Fruit fly (Drosophila melanogaster): Measurements from ENCODE around the gene ND-75.

Gene ND-75

dm6 chrX:8210632-8211031 is 40.9 kb downstream of the ND-75 start:
- peak; percentile 85 for TF ChIP-seq Myc (optimal IDR thresholded peaks at IDR 0.05)
- TF ChIP-seq sv (GFP tag; optimal IDR thresholded peaks at IDR 0.05), result no peak

dm6 chrX:8207054-8207453 is 44.4 kb downstream of the ND-75 start:
- TF ChIP-seq foxo (GFP tag; optimal IDR thresholded peaks at IDR 0.05) (peak in 1 of 2 experiments; percentile 7), GATAd (GFP tag; optimal IDR thresholded peaks at IDR 0.05) (no peak), Dfd (GFP tag; optimal IDR thresholded peaks at IDR 0.05) (no peak), dmrt93B (GFP tag; optimal IDR thresholded peaks at IDR 0.05) (no peak), Hr78 (GFP tag; optimal IDR thresholded peaks at IDR 0.05) (no peak), jim (GFP tag; optimal IDR thresholded peaks at IDR 0.05) (no peak), usp (GFP tag; optimal IDR thresholded peaks at IDR 0.05) (no peak), Dif (GFP tag; optimal IDR thresholded peaks at IDR 0.05; ENCODE audit: partially characterized antibody) (no peak), Rel (GFP tag; optimal IDR thresholded peaks at IDR 0.05) (no peak), Rel (tag; optimal IDR thresholded peaks at IDR 0.05) (no peak), Vsx2 (GFP tag; optimal IDR thresholded peaks at IDR 0.05; ENCODE audit: partially characterized antibody) (no peak), HLH106 (tag; optimal IDR thresholded peaks at IDR 0.05) (no peak), rgr (GFP tag; optimal IDR thresholded peaks at IDR 0.05) (peak; percentile 1), Abd-B (GFP tag; optimal IDR thresholded peaks at IDR 0.05) (no peak), ey (GFP tag; optimal IDR thresholded peaks at IDR 0.05) (peak; percentile 11)

dm6 chrX:8206561-8206960 is 44.9 kb downstream of the ND-75 start:
- TF ChIP-seq CG32264 (GFP tag; optimal IDR thresholded peaks at IDR 0.05) (no peak), Dfd (GFP tag; optimal IDR thresholded peaks at IDR 0.05) (peak; percentile 62)

- TF ChIP-seq Hr83 (GFP tag; optimal IDR thresholded peaks at IDR 0.05; ENCODE audit: poor library complexity, severe bottlenecking) (no peak), foxo (GFP tag; optimal IDR thresholded peaks at IDR 0.05) (peak in 1 of 2 experiments; percentile 23), CG32264 (GFP tag; optimal IDR thresholded peaks at IDR 0.05) (no peak)
Measured at dm6 chrX:8205625-8206252, 45.7 kb downstream of the ND-75 start.

- TF ChIP-seq CrebA (GFP tag; optimal IDR thresholded peaks at IDR 0.05; ENCODE audit: borderline replicate concordance) (no peak), fru (GFP tag; optimal IDR thresholded peaks at IDR 0.05) (peak; percentile 8), Dfd (GFP tag; optimal IDR thresholded peaks at IDR 0.05) (peak; percentile 93), CG32264 (GFP tag; optimal IDR thresholded peaks at IDR 0.05) (no peak), br (GFP tag; optimal IDR thresholded peaks at IDR 0.05) (no peak), N (GFP tag; optimal IDR thresholded peaks at IDR 0.05) (no peak), CG9705 (GFP tag; optimal IDR thresholded peaks at IDR 0.05) (no peak)
Measured at dm6 chrX:8202724-8203362, 48.6 kb downstream of the ND-75 start.

- peak; percentile 19 for TF ChIP-seq h (GFP tag; optimal IDR thresholded peaks at IDR 0.05)
- TF ChIP-seq N (GFP tag; optimal IDR thresholded peaks at IDR 0.05), result no peak
- no peak for TF ChIP-seq usp (GFP tag; optimal IDR thresholded peaks at IDR 0.05)
- TF ChIP-seq Abd-B (GFP tag; optimal IDR thresholded peaks at IDR 0.05), result no peak
- TF ChIP-seq psq (GFP tag; optimal IDR thresholded peaks at IDR 0.05), result peak; percentile 3
- TF ChIP-seq lola (GFP tag; optimal IDR thresholded peaks at IDR 0.05), result no peak
- TF ChIP-seq sv (GFP tag; optimal IDR thresholded peaks at IDR 0.05), result no peak
- TF ChIP-seq br (GFP tag; optimal IDR thresholded peaks at IDR 0.05), result no peak
- TF ChIP-seq Rel (GFP tag; optimal IDR thresholded peaks at IDR 0.05), result no peak
- TF ChIP-seq Rel (tag; optimal IDR thresholded peaks at IDR 0.05), result peak; percentile 94
- TF ChIP-seq Dif (GFP tag; optimal IDR thresholded peaks at IDR 0.05; ENCODE audit: partially characterized antibody), result no peak
- TF ChIP-seq brk (GFP tag; optimal IDR thresholded peaks at IDR 0.05), result no peak
- TF ChIP-seq dsf (GFP tag; optimal IDR thresholded peaks at IDR 0.05; ENCODE audit: borderline replicate concordance), result no peak
- TF ChIP-seq GATAd (GFP tag; optimal IDR thresholded peaks at IDR 0.05), result no peak
- TF ChIP-seq Hnf4 (GFP tag; optimal IDR thresholded peaks at IDR 0.05), result no peak
- TF ChIP-seq Sp1 (GFP tag; optimal IDR thresholded peaks at IDR 0.05), result peak; percentile 26
- no peak for TF ChIP-seq Myc (optimal IDR thresholded peaks at IDR 0.05)
- no peak for TF ChIP-seq jim (GFP tag; optimal IDR thresholded peaks at IDR 0.05)
- TF ChIP-seq CrebA (GFP tag; optimal IDR thresholded peaks at IDR 0.05; ENCODE audit: borderline replicate concordance), result no peak
- TF ChIP-seq CG32264 (GFP tag; optimal IDR thresholded peaks at IDR 0.05), result no peak
- TF ChIP-seq CG9705 (GFP tag; optimal IDR thresholded peaks at IDR 0.05), result no peak
Measured at dm6 chrX:8198935-8199580, 52.4 kb downstream of the ND-75 start.

Measured in whole organism, wandering third instar larva.